Fruit fly (Drosophila melanogaster) whole organism, embryonic: ENCODE measurements around the gene CG33286.
A peak's percentile ranks its signal among the peaks of the same experiment; 100 is the strongest.

ENCODE experiments used
- ATbp ChIP-seq: fragments of 200-800 bp; sonication (Bioruptor generic); optimal IDR thresholded peaks from 2 replicates; lab custom pipeline; 2017; ENCODE audit warnings: missing biosample characterization, mild to moderate bottlenecking, missing genetic modification characterization, missing genetic modification reagents
- CG10565 ChIP-seq: fragments of 200-800 bp; sonication (Bioruptor generic); optimal IDR thresholded peaks from 3 replicates; lab custom pipeline; 2016; ENCODE audit warnings: missing biosample characterization, mild to moderate bottlenecking, missing genetic modification characterization
- CG11560 ChIP-seq: fragments of 200-800 bp; sonication (Bioruptor generic); IDR thresholded peaks from 3 replicates; pipeline ENCODE4 v1.3.6; 2022; ENCODE audit warnings: missing biosample characterization, missing genetic modification characterization
- CG1233 ChIP-seq: fragments of 200-800 bp; sonication (Bioruptor generic); optimal IDR thresholded peaks from 4 replicates; lab custom pipeline; 2018; ENCODE audit warnings: missing biosample characterization, mild to moderate bottlenecking, missing genetic modification characterization
- CG1529 ChIP-seq: fragments of 200-800 bp; sonication (Bioruptor generic); optimal IDR thresholded peaks from 3 replicates; lab custom pipeline; 2018; ENCODE audit warnings: missing biosample characterization, missing genetic modification characterization
- CG15696 ChIP-seq: fragments of 200-800 bp; sonication (Bioruptor generic); optimal IDR thresholded peaks from 2 replicates; lab custom pipeline; 2019; ENCODE audit warnings: missing biosample characterization, mild to moderate bottlenecking, missing genetic modification characterization, moderate library complexity
- CG1602 ChIP-seq: fragments of 200-800 bp; sonication (Bioruptor generic); optimal IDR thresholded peaks from 3 replicates; lab custom pipeline; 2016; ENCODE audit warnings: missing biosample characterization, missing genetic modification characterization
- CG17359 ChIP-seq: fragments of 200-800 bp; sonication (Bioruptor generic); optimal IDR thresholded peaks from 3 replicates; lab custom pipeline; 2018; ENCODE audit warnings: missing biosample characterization, mild to moderate bottlenecking, missing genetic modification characterization, moderate library complexity
- CG17361 ChIP-seq: fragments of 200-800 bp; sonication (Bioruptor generic); IDR thresholded peaks from 3 replicates; pipeline ENCODE4 v1.3.6; 2022; ENCODE audit warnings: missing biosample characterization, missing genetic modification characterization
- CG17385 ChIP-seq: fragments of 200-800 bp; sonication (Bioruptor generic); optimal IDR thresholded peaks from 3 replicates; lab custom pipeline; 2018; ENCODE audit warnings: missing biosample characterization, mild to moderate bottlenecking, missing genetic modification characterization
- CG17612 ChIP-seq: fragments of 200-800 bp; sonication (Bioruptor generic); IDR thresholded peaks from 2 replicates; pipeline ENCODE4 v1.3.6; 2022; ENCODE audit warnings: missing biosample characterization, missing genetic modification characterization
- CG31365 ChIP-seq: fragments of 200-800 bp; sonication (Bioruptor generic); optimal IDR thresholded peaks from 2 replicates; lab custom pipeline; 2018; ENCODE audit warnings: missing biosample characterization, mild to moderate bottlenecking, missing genetic modification characterization
- CG31441 ChIP-seq: fragments of 200-800 bp; sonication (Bioruptor generic); IDR thresholded peaks from 2 replicates; pipeline ENCODE4 v1.3.6; 2022; ENCODE audit warnings: missing biosample characterization, missing genetic modification characterization
- CG34422 ChIP-seq: fragments of 200-800 bp; sonication (Bioruptor generic); IDR thresholded peaks from 3 replicates; pipeline ENCODE4 v1.3.6; 2022; ENCODE audit warnings: missing biosample characterization, missing genetic modification characterization
- CG6272 ChIP-seq: fragments of 200-800 bp; sonication (Bioruptor generic); IDR thresholded peaks from 2 replicates; pipeline ENCODE4 v1.3.6; 2022; ENCODE audit warnings: missing biosample characterization, missing genetic modification characterization
- CG6654 ChIP-seq: fragments of 200-800 bp; sonication (Bioruptor generic); optimal IDR thresholded peaks from 2 replicates; lab custom pipeline; 2017; ENCODE audit warnings: missing biosample characterization, mild to moderate bottlenecking, missing genetic modification characterization
- CG7556 ChIP-seq: fragments of 200-800 bp; sonication (Bioruptor generic); optimal IDR thresholded peaks from 2 replicates; lab custom pipeline; 2017; ENCODE audit warnings: missing biosample characterization, mild to moderate bottlenecking, missing genetic modification characterization
- CG8924 ChIP-seq: fragments of 200-800 bp; optimal IDR thresholded peaks from 3 replicates; lab custom pipeline; 2019; ENCODE audit warnings: missing biosample characterization, mild to moderate bottlenecking, missing genetic modification characterization, moderate library complexity
- CHES-1-like ChIP-seq: fragments of 200-800 bp; sonication (Bioruptor generic); optimal IDR thresholded peaks from 2 replicates; lab custom pipeline; 2016; ENCODE audit warnings: missing biosample characterization, missing genetic modification characterization
- CoRest ChIP-seq: fragments of 200-800 bp; sonication (Bioruptor generic); optimal IDR thresholded peaks from 3 replicates; lab custom pipeline; 2018; ENCODE audit warnings: missing biosample characterization, mild to moderate bottlenecking, missing genetic modification characterization, moderate library complexity
- Deaf1 ChIP-seq: fragments of 200-800 bp; optimal IDR thresholded peaks from 3 replicates; lab custom pipeline; 2019; ENCODE audit warnings: missing biosample characterization, mild to moderate bottlenecking, missing genetic modification characterization, moderate library complexity
- Doc3 ChIP-seq: fragments of 200-800 bp; sonication (Bioruptor generic); IDR thresholded peaks from 3 replicates; pipeline ENCODE4 v1.3.6; 2022; ENCODE audit warnings: missing biosample characterization, missing genetic modification characterization; ENCODE audit not compliant: partially characterized antibody
- Drgx ChIP-seq: fragments of 200-800 bp; sonication (Bioruptor generic); IDR thresholded peaks from 2 replicates; pipeline ENCODE4 v1.3.6; 2022; ENCODE audit warnings: missing biosample characterization, missing genetic modification characterization
- Fer3 ChIP-seq: fragments of 200-800 bp; sonication (Bioruptor generic); optimal IDR thresholded peaks from 2 replicates; lab custom pipeline; 2018; ENCODE audit warnings: missing biosample characterization, mild to moderate bottlenecking, missing genetic modification characterization, moderate library complexity
- Kr ChIP-seq: fragments of 200-800 bp; sonication (Bioruptor generic); optimal IDR thresholded peaks from 2 replicates; lab custom pipeline; 2017; ENCODE audit warnings: missing biosample characterization, mild to moderate bottlenecking, missing genetic modification characterization
- MESR4 ChIP-seq: fragments of 200-800 bp; sonication (Bioruptor generic); optimal IDR thresholded peaks from 2 replicates; lab custom pipeline; 2018; ENCODE audit warnings: missing biosample characterization, mild to moderate bottlenecking, missing genetic modification characterization, moderate library complexity
- Max ChIP-seq: fragments of 200-800 bp; sonication (Bioruptor generic); optimal IDR thresholded peaks from 2 replicates; lab custom pipeline; 2016; ENCODE audit warnings: missing biosample characterization, mild to moderate bottlenecking, missing genetic modification characterization
- Ptx1 ChIP-seq: fragments of 200-800 bp; sonication (Bioruptor generic); IDR thresholded peaks from 2 replicates; pipeline ENCODE4 v1.3.6; 2022; ENCODE audit warnings: missing biosample characterization, missing genetic modification characterization
- Six4 ChIP-seq: fragments of 200-800 bp; sonication (Bioruptor generic); optimal IDR thresholded peaks from 2 replicates; lab custom pipeline; 2016; ENCODE audit warnings: missing biosample characterization, missing genetic modification characterization
- Ssrp ChIP-seq: fragments of 200-800 bp; sonication (Bioruptor generic); optimal IDR thresholded peaks from 2 replicates; lab custom pipeline; 2018; ENCODE audit warnings: missing biosample characterization, mild to moderate bottlenecking, missing genetic modification characterization, moderate library complexity
- az2 ChIP-seq: fragments of 200-800 bp; sonication (Bioruptor generic); optimal IDR thresholded peaks from 3 replicates; lab custom pipeline; 2016; ENCODE audit warnings: missing biosample characterization, missing genetic modification characterization
- bcd ChIP-seq: fragments of 200-800 bp; sonication (Bioruptor generic); optimal IDR thresholded peaks from 2 replicates; lab custom pipeline; 2017; ENCODE audit warnings: missing biosample characterization, mild to moderate bottlenecking, missing genetic modification characterization
- en ChIP-seq: fragments of 200-800 bp; sonication (Bioruptor generic); optimal IDR thresholded peaks from 2 replicates; lab custom pipeline; 2016; ENCODE audit warnings: missing biosample characterization, missing genetic modification characterization
- fd64A ChIP-seq: fragments of 200-800 bp; sonication (Bioruptor generic); optimal IDR thresholded peaks from 3 replicates; lab custom pipeline; 2018; ENCODE audit warnings: missing biosample characterization, mild to moderate bottlenecking, missing genetic modification characterization
- gem ChIP-seq: fragments of 200-800 bp; sonication (Bioruptor generic); optimal IDR thresholded peaks from 2 replicates; lab custom pipeline; 2019; ENCODE audit warnings: missing biosample characterization, mild to moderate bottlenecking, missing genetic modification characterization, moderate library complexity
- gsb-n ChIP-seq: fragments of 200-800 bp; sonication (Bioruptor generic); optimal IDR thresholded peaks from 3 replicates; lab custom pipeline; 2018; ENCODE audit warnings: missing biosample characterization, mild to moderate bottlenecking, missing genetic modification characterization
- nmo ChIP-seq: fragments of 200-800 bp; sonication (Bioruptor generic); optimal IDR thresholded peaks from 2 replicates; lab custom pipeline; 2018; ENCODE audit warnings: missing biosample characterization, mild to moderate bottlenecking, missing genetic modification characterization, moderate library complexity
- pb ChIP-seq: fragments of 200-800 bp; sonication (Bioruptor generic); optimal IDR thresholded peaks from 3 replicates; lab custom pipeline; 2016; ENCODE audit warnings: missing biosample characterization, missing genetic modification characterization
- prd ChIP-seq, 3 experiments: fragments of >200 bp in 2 of 3; fragments of 200-800 bp in 1 of 3; sonication (Bioruptor generic) in 1 of 3; optimal IDR thresholded peaks in 2 of 3; IDR thresholded peaks in 1 of 3; 2 replicates in 2 of 3; 3 replicates in 1 of 3; pipeline versions ENCODE4 v1.3.6 to Lab custom; 2017 to 2022; ENCODE audit warnings: missing biosample characterization in 1 of 3, missing genetic modification characterization in 1 of 3
- sc ChIP-seq, 3 experiments: fragments of >200 bp in 2 of 3; fragments of 200-800 bp in 1 of 3; sonication (Bioruptor generic) in 1 of 3; optimal IDR thresholded peaks; 2 replicates in 2 of 3; 3 replicates in 1 of 3; lab custom pipeline; 2017; ENCODE audit warnings: mild to moderate bottlenecking in 1 of 3, missing biosample characterization in 1 of 3, missing genetic modification characterization in 1 of 3, missing genetic modification reagents in 1 of 3
- sens ChIP-seq: fragments of 200-800 bp; sonication (Bioruptor generic); peaks from one replicate; lab custom pipeline; 2016; ENCODE audit warnings: missing biosample characterization, missing genetic modification characterization
- stc ChIP-seq: fragments of 200-800 bp; sonication (Bioruptor generic); IDR thresholded peaks from 2 replicates; pipeline ENCODE4 v1.3.6; 2022; ENCODE audit warnings: missing biosample characterization, missing genetic modification characterization
- stwl ChIP-seq: fragments of 200-800 bp; sonication (Bioruptor generic); optimal IDR thresholded peaks from 3 replicates; lab custom pipeline; 2018; ENCODE audit warnings: missing biosample characterization, mild to moderate bottlenecking, missing genetic modification characterization, moderate library complexity
- tio ChIP-seq: fragments of 200-800 bp; sonication (Bioruptor generic); optimal IDR thresholded peaks from 2 replicates; lab custom pipeline; 2017; ENCODE audit warnings: missing biosample characterization, missing genetic modification characterization, inconsistent platforms
- tna ChIP-seq: fragments of 200-800 bp; sonication (Bioruptor generic); IDR thresholded peaks from 2 replicates; pipeline ENCODE4 v1.3.6; 2022; ENCODE audit warnings: missing biosample characterization, missing genetic modification characterization; ENCODE audit not compliant: partially characterized antibody
- toy ChIP-seq: fragments of 200-800 bp; sonication (Bioruptor generic); IDR thresholded peaks from 2 replicates; pipeline ENCODE4 v1.3.6; 2022; ENCODE audit warnings: missing biosample characterization, missing genetic modification characterization
- twi ChIP-seq: fragments of 200-800 bp; optimal IDR thresholded peaks from 2 replicates; lab custom pipeline; 2019; ENCODE audit warnings: missing biosample characterization, mild to moderate bottlenecking, missing genetic modification characterization, moderate library complexity
- vvl ChIP-seq: fragments of 200-800 bp; sonication (Bioruptor generic); IDR thresholded peaks from 2 replicates; pipeline ENCODE4 v1.3.6; 2022; ENCODE audit warnings: missing biosample characterization, missing genetic modification characterization
- z ChIP-seq: fragments of 200-800 bp; sonication (Bioruptor generic); IDR thresholded peaks from 3 replicates; pipeline ENCODE4 v1.3.6; 2022; ENCODE audit warnings: missing biosample characterization, missing genetic modification characterization

CG33286 gene

dm6 chr3L:20930059-20930785, 44.3 kb downstream of the CG33286 start (continued):
- TF ChIP-seq CG6272 (no peak), tna (GFP tag; lab: Robert Waterston, UW) (no peak), CG17361 (GFP tag; lab: Robert Waterston, UW) (peak; percentile 82), CG31441 (GFP tag; lab: Robert Waterston, UW) (peak; percentile 81), Six4 (GFP tag; lab: Kevin White, UChicago) (peak; percentile 9), Drgx (GFP tag; lab: Robert Waterston, UW) (peak; percentile 72), CG17385 (GFP tag; lab: Kevin White, UChicago) (peak; percentile 31), stwl (no peak), CHES-1-like (GFP tag; lab: Kevin White, UChicago) (no peak), nmo (peak; percentile 77), stc (0 out of 2 replicates have a peak, but pooled peaks have one; percentile 32), vvl (GFP tag; lab: Robert Waterston, UW) (peak; percentile 29; the same call in 1 of the 2 replicates), Fer3 (tag; lab: Kevin White, UChicago) (no peak), CG17359 (tag; lab: Kevin White, UChicago) (peak; percentile 52), CoRest (tag; lab: Kevin White, UChicago) (peak; percentile 58), Ssrp (tag; lab: Kevin White, UChicago) (peak; percentile 70), gem (tag; lab: Kevin White, UChicago) (peak; percentile 79), CG17612 (no peak), CG6654 (GFP tag; lab: Kevin White, UChicago) (peak; percentile 15), Kr (GFP tag; lab: Kevin White, UChicago) (no peak), Deaf1 (tag; lab: Kevin White, UChicago) (peak; percentile 10), CG1602 (no peak), CG15696 (tag; lab: Kevin White, UChicago) (peak; percentile 41), toy (GFP tag; lab: Robert Waterston, UW) (no peak), fd64A (GFP tag; lab: Kevin White, UChicago) (no peak), CG1529 (GFP tag; lab: Kevin White, UChicago) (peak; percentile 17), CG11560 (tag; lab: Robert Waterston, UW) (no peak), twi (tag; lab: Kevin White, UChicago) (peak; percentile 37), Ptx1 (GFP tag; lab: Robert Waterston, UW) (no peak), sens (GFP tag; lab: Kevin White, UChicago) (peak; percentile 83), MESR4 (GFP tag; lab: Kevin White, UChicago) (no peak), Doc3 (GFP tag; lab: Robert Waterston, UW) (no peak), CG7556 (GFP tag; lab: Kevin White, UChicago) (peak; percentile 45), CG1233 (no peak), bcd (GFP tag; lab: Kevin White, UChicago) (peak; percentile 26), prd (optimal IDR thresholded peaks at IDR 0.05; lab: Kevin White, UChicago) (no peak), prd (GFP tag; IDR thresholded peaks at IDR 0.05; lab: Robert Waterston, UW) (peak; percentile 67; the same call in 2 of the 3 replicates), CG10565 (no peak), en (GFP tag; lab: Kevin White, UChicago) (no peak), tio (peak; percentile 22), CG34422 (no peak), Max (GFP tag; lab: Kevin White, UChicago) (no peak), ATbp (peak; percentile 61), gsb-n (tag; lab: Kevin White, UChicago) (peak; percentile 72), z (no peak), CG31365 (no peak), az2 (GFP tag; lab: Kevin White, UChicago) (peak; percentile 50), pb (GFP tag; lab: Kevin White, UChicago) (no peak), CG8924 (peak; percentile 65), sc (optimal IDR thresholded peaks at IDR 0.05; lab: Kevin White, UChicago) (no peak), sc (GFP tag; optimal IDR thresholded peaks at IDR 0.05; lab: Kevin White, UChicago) (peak; percentile 31)
